Worm (Caenorhabditis elegans): Measurements from ENCODE around the gene suf-1.

- TF ChIP-seq ztf-23 (GFP tag; IDR thresholded peaks at IDR 0.05) = no peak
- no peak for TF ChIP-seq med-1 (GFP tag; optimal IDR thresholded peaks at IDR 0.05; ENCODE audit: insufficient read depth)
- TF ChIP-seq cog-1 (tag; optimal IDR thresholded peaks at IDR 0.05) = no peak
These were observed 34.0 kb downstream of the suf-1 start, which contains the start of gene vab-9 for ce11 chrII:8637615-8638014.

Measured in whole organism, midembryonic.